Fruit fly (Drosophila melanogaster) Kc167 (cell line): ENCODE results near the gene Pde6.

Source experiments
- Sin3A ChIP-seq: fragments of >200 bp; optimal IDR thresholded peaks from 2 replicates; lab custom pipeline; 2018; ENCODE audit warnings: missing external identifiers
- insv ChIP-seq: fragments of >200 bp; optimal IDR thresholded peaks from 3 replicates; lab custom pipeline; 2018; ENCODE audit warnings: missing external identifiers
- psq ChIP-seq: fragments of >200 bp; optimal IDR thresholded peaks from 2 replicates; lab custom pipeline; 2017; ENCODE audit warnings: missing external identifiers
- ttk ChIP-seq: sonication (Bioruptor generic); optimal IDR thresholded peaks from 2 replicates; lab custom pipeline; 2017; ENCODE audit warnings: missing external identifiers

DNA sequence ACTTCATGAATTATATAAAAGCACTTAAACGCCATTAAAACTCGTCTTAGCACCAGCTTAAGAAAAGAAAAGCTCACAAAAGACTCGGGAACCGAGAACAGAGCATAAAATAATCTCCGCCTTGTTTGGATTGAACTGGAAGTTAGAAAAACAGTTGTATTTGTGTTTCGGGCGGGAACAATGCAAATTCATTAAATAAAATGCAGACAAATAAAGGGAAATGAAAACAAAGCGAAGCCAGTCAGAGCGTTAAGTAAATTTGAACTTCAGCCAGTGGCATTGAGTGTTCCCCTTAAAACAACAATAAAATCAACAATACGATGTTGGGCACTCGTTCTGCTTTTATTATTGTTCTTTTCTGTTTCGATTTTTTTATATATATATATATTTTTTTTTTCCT lies 31.4 kb downstream of the Pde6 start:
- TF ChIP-seq psq = no peak
- TF ChIP-seq Sin3A = no peak
- no peak for TF ChIP-seq insv (lab: Kevin White, UChicago)
- no peak for TF ChIP-seq ttk
